Worm (Caenorhabditis elegans) whole organism, L3 larva: ENCODE results near the gene gid-7.

Experiments
- R02D3.7 ChIP-seq: fragments of 150-350 bp; optimal IDR thresholded peaks from 2 replicates; lab custom pipeline; 2014; ENCODE audit warnings: missing biosample characterization, missing genetic modification characterization
- ama-1 ChIP-seq: fragments of 150-350 bp; optimal IDR thresholded peaks from 2 replicates; lab custom pipeline; 2018
- ceh-82 ChIP-seq: fragments of 150-350 bp; optimal IDR thresholded peaks from 2 replicates; lab custom pipeline; 2014; ENCODE audit warnings: missing biosample characterization, missing genetic modification characterization
- ceh-9 ChIP-seq: sonication (generic microtip); optimal IDR thresholded peaks from 2 replicates; lab custom pipeline; 2018; ENCODE audit warnings: missing biosample characterization, missing genetic modification characterization
- daf-12 ChIP-seq: fragments of 150-350 bp; optimal IDR thresholded peaks from 2 replicates; lab custom pipeline; 2014; ENCODE audit warnings: missing biosample characterization, missing genetic modification reagents, missing genetic modification characterization
- egl-5 ChIP-seq: fragments of 150-350 bp; optimal IDR thresholded peaks from 2 replicates; lab custom pipeline; 2017; ENCODE audit warnings: missing biosample characterization, missing genetic modification reagents, missing genetic modification characterization, inconsistent platforms
- elt-1 ChIP-seq: fragments of 150-350 bp; optimal IDR thresholded peaks from 2 replicates; lab custom pipeline; 2014; ENCODE audit warnings: missing biosample characterization, missing genetic modification characterization
- elt-2 ChIP-seq: sonication (generic microtip); optimal IDR thresholded peaks from 2 replicates; lab custom pipeline; 2016; ENCODE audit warnings: missing genetic modification reagents, mild to moderate bottlenecking, missing genetic modification characterization, missing compliant biosample characterization
- elt-3 ChIP-seq, 3 experiments: fragments of 150-350 bp in 1 of 3; sonication (generic microtip) in 2 of 3; optimal IDR thresholded peaks; 2 replicates in 2 of 3; 4 replicates in 1 of 3; lab custom pipeline; 2014 to 2017; ENCODE audit warnings: missing biosample characterization in 3 of 3, missing genetic modification characterization in 3 of 3
- eor-1 ChIP-seq, 2 experiments: fragments of 150-350 bp; optimal IDR thresholded peaks; 2 replicates each; lab custom pipeline; 2014 to 2018; ENCODE audit warnings: missing biosample characterization in 2 of 2, missing genetic modification characterization in 2 of 2
- fkh-10 ChIP-seq: sonication (generic microtip); optimal IDR thresholded peaks from 2 replicates; lab custom pipeline; 2017; ENCODE audit warnings: missing biosample characterization, missing genetic modification reagents, missing genetic modification characterization
- fkh-2 ChIP-seq: fragments of 150-350 bp; optimal IDR thresholded peaks from 2 replicates; lab custom pipeline; 2014; ENCODE audit warnings: missing biosample characterization, missing genetic modification reagents, missing genetic modification characterization
- fos-1 ChIP-seq: fragments of 150-350 bp; optimal IDR thresholded peaks from 2 replicates; lab custom pipeline; 2014; ENCODE audit warnings: missing biosample characterization, missing genetic modification characterization
- lin-15B ChIP-seq: fragments of 150-350 bp; optimal IDR thresholded peaks from 2 replicates; lab custom pipeline; 2014; ENCODE audit warnings: missing biosample characterization, missing genetic modification characterization
- lin-39 ChIP-seq: fragments of 150-350 bp; optimal IDR thresholded peaks from 2 replicates; lab custom pipeline; 2018; ENCODE audit warnings: missing biosample characterization, missing genetic modification reagents, missing genetic modification characterization
- lsy-12 ChIP-seq: sonication (generic microtip); optimal IDR thresholded peaks from 2 replicates; lab custom pipeline; 2016; ENCODE audit warnings: mild to moderate bottlenecking, missing genetic modification characterization, missing compliant biosample characterization
- mdl-1 ChIP-seq: fragments of 150-350 bp; optimal IDR thresholded peaks from 2 replicates; lab custom pipeline; 2014; ENCODE audit warnings: missing biosample characterization, missing genetic modification characterization
- mml-1 ChIP-seq: fragments of 150-350 bp; sonication (generic microtip); optimal IDR thresholded peaks from 3 replicates; lab custom pipeline; 2014; ENCODE audit warnings: missing biosample characterization, missing genetic modification characterization
- nfya-1 ChIP-seq: sonication (generic microtip); optimal IDR thresholded peaks from 2 replicates; lab custom pipeline; 2017; ENCODE audit warnings: missing genetic modification characterization, mild to moderate bottlenecking, missing compliant biosample characterization, antibody characterized with exemption, moderate library complexity; ENCODE audit not compliant: insufficient read depth
- nhr-237 ChIP-seq: fragments of 150-350 bp; optimal IDR thresholded peaks from 2 replicates; lab custom pipeline; 2014; ENCODE audit warnings: missing biosample characterization, missing genetic modification characterization
- nhr-25 ChIP-seq: sonication (generic microtip); optimal IDR thresholded peaks from 2 replicates; lab custom pipeline; 2017; ENCODE audit warnings: missing biosample characterization, missing genetic modification characterization
- nhr-28 ChIP-seq: fragments of 150-350 bp; optimal IDR thresholded peaks from 2 replicates; lab custom pipeline; 2014; ENCODE audit warnings: missing biosample characterization, missing genetic modification characterization
- nhr-43 ChIP-seq: sonication (generic microtip); optimal IDR thresholded peaks from 2 replicates; lab custom pipeline; 2016; ENCODE audit warnings: mild to moderate bottlenecking, missing genetic modification characterization, missing compliant biosample characterization; ENCODE audit not compliant: poor library complexity, severe bottlenecking
- nhr-67 ChIP-seq: fragments of 150-350 bp; optimal IDR thresholded peaks from 2 replicates; lab custom pipeline; 2014; ENCODE audit warnings: missing biosample characterization, missing genetic modification characterization
- nhr-76 ChIP-seq: fragments of 150-350 bp; sonication (generic microtip); optimal IDR thresholded peaks from 5 replicates; lab custom pipeline; 2014; ENCODE audit warnings: missing biosample characterization, missing genetic modification characterization
- pha-4 ChIP-seq: fragments of 150-350 bp; optimal IDR thresholded peaks from 2 replicates; lab custom pipeline; 2014; ENCODE audit warnings: missing biosample characterization, missing genetic modification reagents, missing genetic modification characterization
- sea-2 ChIP-seq: fragments of 150-350 bp; sonication (generic microtip); optimal IDR thresholded peaks from 4 replicates; lab custom pipeline; 2014; ENCODE audit warnings: missing biosample characterization, missing genetic modification reagents, missing genetic modification characterization
- skn-1 ChIP-seq: fragments of 150-350 bp; optimal IDR thresholded peaks from 2 replicates; lab custom pipeline; 2014; ENCODE audit warnings: missing biosample characterization, missing genetic modification characterization
- tbx-2 ChIP-seq: sonication (generic microtip); optimal IDR thresholded peaks from 2 replicates; lab custom pipeline; 2016; ENCODE audit warnings: mild to moderate bottlenecking, missing genetic modification characterization, missing compliant biosample characterization
- unc-39 ChIP-seq: sonication (generic microtip); optimal IDR thresholded peaks from 4 replicates; lab custom pipeline; 2017; ENCODE audit warnings: missing biosample characterization, missing genetic modification characterization
- unc-62 ChIP-seq: fragments of 150-350 bp; sonication (generic microtip); optimal IDR thresholded peaks from 4 replicates; lab custom pipeline; 2014; ENCODE audit warnings: missing biosample characterization, missing genetic modification reagents, missing genetic modification characterization
- ztf-11 ChIP-seq: fragments of 150-350 bp; optimal IDR thresholded peaks from 2 replicates; lab custom pipeline; 2014; ENCODE audit warnings: missing biosample characterization, missing genetic modification characterization
- ztf-4 ChIP-seq: fragments of 150-350 bp; optimal IDR thresholded peaks from 2 replicates; lab custom pipeline; 2014; ENCODE audit warnings: missing biosample characterization, missing genetic modification characterization

gid-7 gene

ce11 chrV:3801787-3802417 is 45.0 kb upstream of the gid-7 start:
- no peak for TF ChIP-seq tbx-2 (tag; lab: Kevin White, UChicago)
- no peak for TF ChIP-seq fkh-2 (tag; lab: Kevin White, UChicago)
- TF ChIP-seq ztf-4 (tag; lab: Kevin White, UChicago): no peak
- TF ChIP-seq lin-39 (tag; lab: Kevin White, UChicago): no peak
- TF ChIP-seq nhr-25: no peak
- no peak for TF ChIP-seq elt-1 (tag; lab: Kevin White, UChicago)
- no peak for TF ChIP-seq ztf-11 (tag; lab: Kevin White, UChicago)
- TF ChIP-seq, all 47 proteins: peak for 0

- no peak for TF ChIP-seq nhr-43 (tag; lab: Kevin White, UChicago)
- no peak for TF ChIP-seq nfya-1
- TF ChIP-seq mml-1: no peak
- no peak for TF ChIP-seq skn-1 (tag; lab: Kevin White, UChicago)
- no peak for TF ChIP-seq nhr-237 (tag; lab: Kevin White, UChicago)
- no peak for TF ChIP-seq ceh-9 (tag; lab: Kevin White, UChicago)
- no peak for TF ChIP-seq sea-2 (GFP tag; lab: Kevin White, UChicago)
- TF ChIP-seq nhr-76: no peak
Observed at ce11 chrV:3800378-3800777, 43.5 kb upstream of the gid-7 start, which contains the start of gene srt-30. Gene srt-30 (minus strand): TSS chrV:3800478.

ce11 chrV:3799737-3800136 is 42.9 kb upstream of the gid-7 start:
- TF ChIP-seq nfya-1: no peak

ce11 chrV:3790424-3790823 is 33.5 kb upstream of the gid-7 start:
- TF ChIP-seq nhr-67 (tag; lab: Kevin White, UChicago) (no peak), lin-15B (no peak), fkh-2 (tag; lab: Kevin White, UChicago) (no peak), ama-1 (lab: Kevin White, UChicago) (no peak), skn-1 (tag; lab: Kevin White, UChicago) (no peak), R02D3.7 (tag; lab: Kevin White, UChicago) (no peak), egl-5 (no peak), ztf-4 (tag; lab: Kevin White, UChicago) (no peak), nhr-28 (tag; lab: Kevin White, UChicago) (no peak), ceh-82 (tag; lab: Kevin White, UChicago) (no peak), fkh-10 (GFP tag; lab: Kevin White, UChicago) (no peak), eor-1 (tag; optimal IDR thresholded peaks at IDR 0.05; lab: Kevin White, UChicago) (no peak), pha-4 (tag; lab: Kevin White, UChicago) (no peak), tbx-2 (tag; lab: Kevin White, UChicago) (no peak), nhr-43 (tag; lab: Kevin White, UChicago) (no peak), ztf-11 (tag; lab: Kevin White, UChicago) (no peak), elt-2 (tag; lab: Kevin White, UChicago) (no peak), lsy-12 (tag; lab: Kevin White, UChicago) (no peak), unc-62 (GFP tag; lab: Kevin White, UChicago) (no peak)

ce11 chrV:3789770-3790169 is 32.9 kb upstream of the gid-7 start, which contains the start of gene R08F11.7:
Gene R08F11.7 (plus strand): TSS chrV:3790070.
- TF ChIP-seq nhr-25: no peak
- no peak for TF ChIP-seq daf-12 (tag; lab: Kevin White, UChicago)
- TF ChIP-seq ceh-9 (tag; lab: Kevin White, UChicago): no peak
- TF ChIP-seq mdl-1 (tag; lab: Kevin White, UChicago): no peak
- no peak for TF ChIP-seq lin-39 (tag; lab: Kevin White, UChicago)
- TF ChIP-seq lsy-12 (tag; lab: Kevin White, UChicago): no peak
- no peak for TF ChIP-seq fos-1
- no peak for TF ChIP-seq nhr-43 (tag; lab: Kevin White, UChicago)
- no peak for TF ChIP-seq nhr-237 (tag; lab: Kevin White, UChicago)
- no peak for TF ChIP-seq sea-2 (GFP tag; lab: Kevin White, UChicago)
- TF ChIP-seq ceh-82 (tag; lab: Kevin White, UChicago): no peak
- no peak for TF ChIP-seq elt-3 (tag; optimal IDR thresholded peaks at IDR 0.05; lab: Kevin White, UChicago)
- no peak for TF ChIP-seq ztf-4 (tag; lab: Kevin White, UChicago)
- no peak for TF ChIP-seq unc-39 (tag; lab: Kevin White, UChicago)
- no peak for TF ChIP-seq tbx-2 (tag; lab: Kevin White, UChicago)
- no peak for TF ChIP-seq R02D3.7 (tag; lab: Kevin White, UChicago)
- TF ChIP-seq nhr-76: no peak
